Fruit fly (Drosophila melanogaster): Measurements from ENCODE around the gene CG17648.

The CG17648 gene

DNA sequence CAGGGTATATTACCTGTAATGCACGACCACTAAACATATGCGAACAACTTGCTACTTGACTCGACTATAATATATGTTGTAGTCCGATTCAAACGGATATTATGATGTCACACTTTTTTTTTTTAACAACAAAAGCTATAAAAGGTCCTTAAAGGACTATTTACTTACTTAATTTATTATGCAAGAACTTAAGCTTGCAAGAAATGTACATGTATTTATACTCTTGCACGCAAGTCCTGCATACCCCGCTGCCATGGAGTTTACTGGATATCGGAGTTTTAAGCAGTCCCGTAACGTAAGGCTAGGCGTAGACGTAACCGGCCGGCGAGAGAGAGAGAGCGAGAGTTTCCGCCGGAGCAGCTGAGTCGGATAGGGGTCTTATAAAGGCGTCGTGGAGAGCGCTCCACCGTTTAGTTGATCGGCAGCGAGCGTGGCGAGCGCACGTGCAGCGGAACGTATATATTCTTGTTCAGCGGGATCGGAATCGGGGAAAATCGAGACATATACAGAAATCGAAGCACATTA, 15.0 kb upstream of the CG17648 start (continued):
- TF ChIP-seq CG6175 (GFP tag; IDR thresholded peaks at IDR 0.05) (no peak), CG10366 (GFP tag; IDR thresholded peaks at IDR 0.05) (peak; percentile 88), CG13296 (GFP tag; optimal IDR thresholded peaks at IDR 0.05) (peak; percentile 36), CG1792 (GFP tag; optimal IDR thresholded peaks at IDR 0.05) (peak; percentile 74), gro (GFP tag; optimal IDR thresholded peaks at IDR 0.05) (peak; percentile 68), HmgZ (tag; optimal IDR thresholded peaks at IDR 0.05) (peak; percentile 70), CG13775 (GFP tag; optimal IDR thresholded peaks at IDR 0.05) (peak; percentile 84), CG1602 (GFP tag; optimal IDR thresholded peaks at IDR 0.05) (peak; percentile 91), fd96Cb (tag; optimal IDR thresholded peaks at IDR 0.05) (peak; percentile 92), Meics (GFP tag; optimal IDR thresholded peaks at IDR 0.05) (peak; percentile 81), prd (optimal IDR thresholded peaks at IDR 0.05) (no peak), prd (GFP tag; IDR thresholded peaks at IDR 0.05) (peak; percentile 94), CG18619 (GFP tag; optimal IDR thresholded peaks at IDR 0.05) (peak; percentile 89), HLH3B (GFP tag; IDR thresholded peaks at IDR 0.05) (peak; percentile 84), E2f2 (GFP tag; IDR thresholded peaks at IDR 0.05) (peak; percentile 63), CG2678 (tag; optimal IDR thresholded peaks at IDR 0.05) (peak; percentile 88), Ets97D (GFP tag; optimal IDR thresholded peaks at IDR 0.05) (peak; percentile 59), grn (GFP tag; optimal IDR thresholded peaks at IDR 0.05) (peak; percentile 20), cas (GFP tag; IDR thresholded peaks at IDR 0.05) (peak; percentile 61; the same call in 1 of the 2 replicates), cg (GFP tag; optimal IDR thresholded peaks at IDR 0.05) (no peak), Hr78 (GFP tag; optimal IDR thresholded peaks at IDR 0.05) (peak in 1 of 2 experiments; percentile 81), ken (GFP tag; IDR thresholded peaks at IDR 0.05) (peak; percentile 82; the same call in 2 of the 3 replicates), CG10267 (tag; optimal IDR thresholded peaks at IDR 0.05) (peak; percentile 78), CG15696 (tag; optimal IDR thresholded peaks at IDR 0.05) (peak; percentile 57), Atf-2 (GFP tag; optimal IDR thresholded peaks at IDR 0.05) (peak; percentile 87), CG14710 (tag; optimal IDR thresholded peaks at IDR 0.05) (peak; percentile 77), CG4282 (GFP tag; optimal IDR thresholded peaks at IDR 0.05) (peak; percentile 29), CG8359 (GFP tag; optimal IDR thresholded peaks at IDR 0.05; ENCODE audit: borderline replicate concordance) (peak; percentile 51), CG6689 (GFP tag; IDR thresholded peaks at IDR 0.05) (peak; percentile 90), CG10462 (GFP tag; optimal IDR thresholded peaks at IDR 0.05) (peak; percentile 85), CG3847 (GFP tag; IDR thresholded peaks at IDR 0.05) (peak; percentile 81), psq (GFP tag; optimal IDR thresholded peaks at IDR 0.05) (peak; percentile 73), Jarid2 (GFP tag; optimal IDR thresholded peaks at IDR 0.05) (peak; percentile 96), BEAF-32 (GFP tag; optimal IDR thresholded peaks at IDR 0.05) (no peak), CG8281 (tag; optimal IDR thresholded peaks at IDR 0.05) (peak; percentile 42), Ets65A (GFP tag) (peak; percentile 99), ftz-f1 (GFP tag; optimal IDR thresholded peaks at IDR 0.05) (peak; percentile 70), exex (tag; optimal IDR thresholded peaks at IDR 0.05) (peak; percentile 21), wor (GFP tag; IDR thresholded peaks at IDR 0.05) (peak; percentile 92), Lpt (GFP tag; optimal IDR thresholded peaks at IDR 0.05) (no peak), cad (GFP tag; optimal IDR thresholded peaks at IDR 0.05) (no peak), tio (GFP tag; optimal IDR thresholded peaks at IDR 0.05) (peak; percentile 92), gsb (GFP tag; IDR thresholded peaks at IDR 0.05) (no peak), CG15479 (GFP tag; optimal IDR thresholded peaks at IDR 0.05) (peak; percentile 8), unpg (GFP tag; optimal IDR thresholded peaks at IDR 0.05) (peak; percentile 88), D19B (GFP tag; optimal IDR thresholded peaks at IDR 0.05) (peak; percentile 97), CG11247 (GFP tag; IDR thresholded peaks at IDR 0.05) (peak; percentile 80), CG8765 (GFP tag; IDR thresholded peaks at IDR 0.05) (peak; percentile 68; the same call in 1 of the 2 replicates), klu (GFP tag; IDR thresholded peaks at IDR 0.05) (peak; percentile 85), Drgx (GFP tag; IDR thresholded peaks at IDR 0.05) (peak; percentile 95), bigmax (GFP tag; optimal IDR thresholded peaks at IDR 0.05) (peak; percentile 21)
